Worm (Caenorhabditis elegans) whole organism, L1 larva: ENCODE results near the gene cyp-34A10.

ENCODE experiments used
- C04F5.9 ChIP-seq: sonication (generic microtip); optimal IDR thresholded peaks from 2 replicates; lab custom pipeline; 2016; ENCODE audit warnings: missing genetic modification characterization, missing compliant biosample characterization
- C16A3.4 ChIP-seq: fragments of 150-350 bp; optimal IDR thresholded peaks from 2 replicates; lab custom pipeline; 2014; ENCODE audit warnings: missing biosample characterization, missing genetic modification characterization
- C34B4.2 ChIP-seq: sonication (generic microtip); optimal IDR thresholded peaks from 2 replicates; lab custom pipeline; 2017; ENCODE audit warnings: mild to moderate bottlenecking, missing genetic modification characterization, missing compliant biosample characterization
- F16B12.6 ChIP-seq: fragments of 150-350 bp; optimal IDR thresholded peaks from 2 replicates; lab custom pipeline; 2014; ENCODE audit warnings: missing biosample characterization, missing genetic modification characterization
- Y116A8C.19 ChIP-seq: sonication (generic microtip); optimal IDR thresholded peaks from 2 replicates; lab custom pipeline; 2016; ENCODE audit warnings: missing compliant biosample characterization, missing genetic modification characterization, borderline replicate concordance
- aha-1 ChIP-seq: fragments of 150-350 bp; optimal IDR thresholded peaks from 2 replicates; lab custom pipeline; 2014; ENCODE audit warnings: missing biosample characterization, missing genetic modification characterization
- aly-2 ChIP-seq: fragments of 150-350 bp; optimal IDR thresholded peaks from 2 replicates; lab custom pipeline; 2014; ENCODE audit warnings: missing biosample characterization, missing genetic modification characterization
- ama-1 ChIP-seq: fragments of 150-350 bp; optimal IDR thresholded peaks from 2 replicates; lab custom pipeline; 2014
- blmp-1 ChIP-seq: fragments of 150-350 bp; optimal IDR thresholded peaks from 2 replicates; lab custom pipeline; 2014; ENCODE audit warnings: missing biosample characterization, missing genetic modification characterization
- ceh-88 ChIP-seq: fragments of 200-800 bp; sonication (Bioruptor generic); IDR thresholded peaks from 2 replicates; pipeline ENCODE4 v1.3.6; 2022; ENCODE audit warnings: missing genetic modification characterization, missing compliant biosample characterization
- efl-3 ChIP-seq: fragments of 200-800 bp; sonication (Bioruptor generic); optimal IDR thresholded peaks from 2 replicates; lab custom pipeline; 2018; ENCODE audit warnings: mild to moderate bottlenecking, missing genetic modification characterization, missing compliant biosample characterization
- elt-2 ChIP-seq: sonication (generic microtip); optimal IDR thresholded peaks from 2 replicates; lab custom pipeline; 2016; ENCODE audit warnings: missing genetic modification characterization, mild to moderate bottlenecking, inconsistent platforms, missing compliant biosample characterization, missing genetic modification reagents
- fkh-10 ChIP-seq: sonication (generic microtip); optimal IDR thresholded peaks from 2 replicates; lab custom pipeline; 2017; ENCODE audit warnings: missing biosample characterization, missing genetic modification reagents, missing genetic modification characterization
- fkh-4 ChIP-seq: sonication (generic microtip); optimal IDR thresholded peaks from 2 replicates; lab custom pipeline; 2016; ENCODE audit warnings: missing compliant biosample characterization, missing genetic modification characterization, borderline replicate concordance
- fkh-8 ChIP-seq: sonication (generic microtip); optimal IDR thresholded peaks from 2 replicates; lab custom pipeline; 2016; ENCODE audit warnings: mild to moderate bottlenecking, missing genetic modification characterization, missing compliant biosample characterization
- hlh-17 ChIP-seq: fragments of 200-800 bp; sonication (Bioruptor generic); optimal IDR thresholded peaks from 2 replicates; lab custom pipeline; 2018; ENCODE audit warnings: missing genetic modification characterization, mild to moderate bottlenecking, missing compliant biosample characterization, moderate library complexity, borderline replicate concordance
- irx-1 ChIP-seq: sonication (generic microtip); optimal IDR thresholded peaks from 2 replicates; lab custom pipeline; 2016; ENCODE audit warnings: missing genetic modification characterization, missing compliant biosample characterization
- isw-1 ChIP-seq: fragments of 200-800 bp; sonication (Bioruptor generic); IDR thresholded peaks from 2 replicates; pipeline ENCODE4 v1.3.6; 2022; ENCODE audit warnings: missing genetic modification characterization, missing compliant biosample characterization
- lin-14 ChIP-seq: fragments of 200-800 bp; sonication (Bioruptor generic); optimal IDR thresholded peaks from 2 replicates; lab custom pipeline; 2018; ENCODE audit warnings: mild to moderate bottlenecking, missing genetic modification characterization, moderate library complexity, missing compliant biosample characterization
- lin-15B ChIP-seq: fragments of 150-350 bp; sonication (generic microtip); optimal IDR thresholded peaks from 3 replicates; lab custom pipeline; 2014; ENCODE audit warnings: missing biosample characterization, missing genetic modification characterization
- lin-35 ChIP-seq, 2 experiments: fragments of 150-350 bp; optimal IDR thresholded peaks; 2 replicates each; lab custom pipeline; 2014; ENCODE audit warnings: missing biosample characterization in 2 of 2, missing genetic modification characterization in 2 of 2, missing genetic modification reagents in 2 of 2
- mab-9 ChIP-seq: fragments of 200-800 bp; sonication (Bioruptor generic); IDR thresholded peaks from 2 replicates; pipeline ENCODE4 v1.3.6; 2022; ENCODE audit warnings: missing genetic modification reagents, missing genetic modification characterization, missing compliant biosample characterization
- mef-2 ChIP-seq: fragments of 150-350 bp; optimal IDR thresholded peaks from 2 replicates; lab custom pipeline; 2014; ENCODE audit warnings: missing biosample characterization, missing genetic modification characterization
- mep-1 ChIP-seq: fragments of 150-350 bp; optimal IDR thresholded peaks from 2 replicates; lab custom pipeline; 2014; ENCODE audit warnings: missing biosample characterization, missing genetic modification characterization
- nhr-12 ChIP-seq: sonication (generic microtip); optimal IDR thresholded peaks from 2 replicates; lab custom pipeline; 2017; ENCODE audit warnings: missing biosample characterization, missing genetic modification characterization
- nhr-19 ChIP-seq: fragments of 200-800 bp; sonication (Bioruptor generic); conservative IDR thresholded peaks from 2 replicates; pipeline ENCODE4 v1.3.6; 2022; ENCODE audit warnings: missing genetic modification characterization, missing compliant biosample characterization
- nhr-20 ChIP-seq: sonication (generic microtip); optimal IDR thresholded peaks from 2 replicates; lab custom pipeline; 2016; ENCODE audit warnings: mild to moderate bottlenecking, missing genetic modification characterization, missing compliant biosample characterization
- nhr-237 ChIP-seq: fragments of 150-350 bp; optimal IDR thresholded peaks from 2 replicates; lab custom pipeline; 2014; ENCODE audit warnings: missing biosample characterization, missing genetic modification characterization
- nhr-28 ChIP-seq: fragments of 150-350 bp; optimal IDR thresholded peaks from 2 replicates; lab custom pipeline; 2014; ENCODE audit warnings: missing biosample characterization, missing genetic modification characterization
- nhr-76 ChIP-seq: sonication (generic microtip); optimal IDR thresholded peaks from 2 replicates; lab custom pipeline; 2017; ENCODE audit warnings: missing biosample characterization, missing genetic modification characterization
- nhr-84 ChIP-seq: sonication (generic microtip); optimal IDR thresholded peaks from 2 replicates; lab custom pipeline; 2017; ENCODE audit warnings: missing biosample characterization, missing genetic modification characterization
- nhr-85 ChIP-seq: sonication (generic microtip); peaks from one replicate; lab custom pipeline; 2016; ENCODE audit warnings: missing genetic modification characterization, inconsistent platforms, missing compliant biosample characterization
- pax-3 ChIP-seq: fragments of 200-800 bp; sonication (Bioruptor generic); optimal IDR thresholded peaks from 2 replicates; lab custom pipeline; 2018; ENCODE audit warnings: mild to moderate bottlenecking, missing genetic modification characterization, moderate library complexity, missing compliant biosample characterization
- rnt-1 ChIP-seq: sonication (generic microtip); optimal IDR thresholded peaks from 2 replicates; lab custom pipeline; 2016; ENCODE audit warnings: mild to moderate bottlenecking, missing genetic modification characterization, moderate library complexity, missing compliant biosample characterization
- tbx-2 ChIP-seq: sonication (generic microtip); optimal IDR thresholded peaks from 2 replicates; lab custom pipeline; 2016; ENCODE audit warnings: missing genetic modification characterization, missing compliant biosample characterization
- unc-62 ChIP-seq: fragments of 150-350 bp; optimal IDR thresholded peaks from 2 replicates; lab custom pipeline; 2014; ENCODE audit warnings: missing biosample characterization, missing genetic modification reagents, missing genetic modification characterization
- unc-86 ChIP-seq: sonication (generic microtip); optimal IDR thresholded peaks from 2 replicates; lab custom pipeline; 2016; ENCODE audit warnings: missing genetic modification characterization, missing compliant biosample characterization
- zip-4 ChIP-seq: fragments of 200-800 bp; sonication (Bioruptor generic); optimal IDR thresholded peaks from 2 replicates; lab custom pipeline; 2018; ENCODE audit warnings: mild to moderate bottlenecking, missing genetic modification characterization, moderate library complexity, missing compliant biosample characterization

cyp-34A10 gene

DNA sequence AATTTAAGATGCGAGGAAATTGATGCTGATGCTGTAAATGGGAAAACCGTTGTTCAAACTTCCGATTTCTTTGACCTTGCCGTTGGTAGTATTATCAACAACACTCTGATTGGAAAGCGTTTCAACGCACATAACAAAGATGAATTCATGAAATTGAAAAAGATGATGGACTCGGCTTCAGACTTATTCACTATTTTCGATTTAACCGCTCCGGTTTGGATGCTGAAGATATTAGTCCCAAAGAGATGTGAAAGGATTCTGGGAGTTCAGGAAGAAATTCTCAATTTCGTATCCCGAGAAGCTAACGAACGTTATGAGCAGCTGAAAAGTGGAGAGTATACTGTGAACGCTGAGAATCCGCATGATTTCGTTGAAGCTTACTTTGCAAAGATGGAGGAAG, 29.4 kb downstream of the cyp-34A10 start:
- no peak for TF ChIP-seq C04F5.9
- no peak for TF ChIP-seq pax-3 (tag; lab: Kevin White, UChicago)
- TF ChIP-seq isw-1 (GFP tag; lab: Robert Waterston, UW): no peak
- TF ChIP-seq lin-15B (tag; lab: Kevin White, UChicago): no peak
- no peak for TF ChIP-seq lin-35 (GFP tag; optimal IDR thresholded peaks at IDR 0.05; lab: Kevin White, UChicago)
- no peak for TF ChIP-seq C34B4.2
- TF ChIP-seq unc-62 (GFP tag; lab: Kevin White, UChicago): no peak
- no peak for TF ChIP-seq nhr-20 (tag; lab: Kevin White, UChicago)
- no peak for TF ChIP-seq Y116A8C.19 (tag; lab: Kevin White, UChicago)
- no peak for TF ChIP-seq fkh-8 (tag; lab: Kevin White, UChicago)
- no peak for TF ChIP-seq blmp-1 (tag; lab: Kevin White, UChicago)

ce11 chrV:3941860-3942259, 30.9 kb downstream of the cyp-34A10 start, which contains the start of gene cyp-35B2:
cyp-35B2 (plus strand) TSS chrV:3942160.
- TF ChIP-seq nhr-12 (no peak), ama-1 (no peak), efl-3 (GFP tag; lab: Kevin White, UChicago) (no peak), tbx-2 (no peak), mep-1 (tag; lab: Kevin White, UChicago) (no peak), zip-4 (GFP tag; lab: Kevin White, UChicago) (no peak), nhr-76 (tag; lab: Kevin White, UChicago) (no peak), unc-86 (tag; lab: Kevin White, UChicago) (no peak), fkh-4 (tag; lab: Kevin White, UChicago) (no peak), nhr-85 (no peak), blmp-1 (tag; lab: Kevin White, UChicago) (no peak), mab-9 (GFP tag; lab: Robert Waterston, UW) (no peak), nhr-28 (no peak)

DNA sequence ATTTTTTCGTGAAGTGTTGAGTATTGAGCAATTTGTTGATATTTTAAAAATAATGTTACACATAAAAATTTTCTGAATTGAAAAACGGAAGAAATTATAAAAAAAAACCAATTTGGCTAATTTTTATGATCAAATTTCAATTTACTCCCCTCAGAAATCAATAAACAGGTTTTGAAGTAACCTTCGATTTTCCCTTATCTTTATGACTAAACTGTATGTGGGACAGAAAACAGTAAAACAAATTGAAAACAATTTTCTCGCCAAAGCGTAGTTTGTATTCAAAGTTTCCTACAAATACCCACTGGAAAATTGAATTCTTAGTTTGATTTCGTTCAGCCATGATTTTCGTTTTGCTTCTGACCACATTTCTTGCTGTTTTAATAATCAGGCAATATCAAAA, 34.0 kb downstream of the cyp-34A10 start, which contains the start of gene cyp-35B1:
Gene cyp-35B1, plus strand, starts transcription at position 244 of the 400 bp plus-strand sequence.
- TF ChIP-seq nhr-19 (GFP tag; lab: Robert Waterston, UW) (no peak), lin-35 (GFP tag; optimal IDR thresholded peaks at IDR 0.05; lab: Kevin White, UChicago) (no peak), fkh-10 (no peak), Y116A8C.19 (tag; lab: Kevin White, UChicago) (no peak), nhr-84 (no peak), F16B12.6 (tag; lab: Kevin White, UChicago) (no peak), C16A3.4 (tag; lab: Kevin White, UChicago) (no peak), hlh-17 (GFP tag; lab: Kevin White, UChicago) (no peak), tbx-2 (no peak), ceh-88 (GFP tag; lab: Robert Waterston, UW) (no peak), rnt-1 (tag; lab: Kevin White, UChicago) (no peak), aly-2 (tag; lab: Kevin White, UChicago) (no peak), irx-1 (tag; lab: Kevin White, UChicago) (no peak), nhr-12 (no peak), mef-2 (no peak), aha-1 (tag; lab: Kevin White, UChicago) (no peak), lin-14 (GFP tag; lab: Kevin White, UChicago) (no peak), nhr-237 (no peak)

DNA sequence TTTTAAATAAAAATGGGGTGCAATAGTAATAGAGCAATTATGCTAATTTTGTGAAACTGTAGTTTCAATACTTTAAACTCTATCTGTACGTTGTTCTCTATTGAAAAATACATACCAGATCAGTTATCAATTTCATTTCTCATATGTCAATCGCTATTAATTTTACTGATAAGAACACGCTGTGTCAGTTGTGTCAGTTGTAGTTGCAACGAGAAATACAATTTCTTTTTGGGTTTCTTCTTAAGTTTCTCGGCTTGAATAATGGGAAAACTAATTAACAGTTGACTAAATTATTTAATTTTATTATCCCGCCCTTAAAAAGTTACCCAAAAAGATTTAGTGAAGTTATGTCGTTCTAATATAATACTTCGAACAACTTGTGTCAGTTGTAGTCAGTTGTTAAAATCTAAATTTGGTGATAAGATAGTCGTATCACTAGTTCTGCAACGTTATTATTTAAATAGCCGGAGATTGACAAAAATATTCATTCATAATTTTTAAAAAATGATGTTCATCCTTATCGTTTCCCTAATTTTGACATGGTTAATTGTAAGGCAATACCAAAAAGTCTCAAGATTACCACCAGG, 36.8 kb downstream of the cyp-34A10 start, which contains the start of gene cyp-35A5:
Gene cyp-35A5, plus strand, starts transcription at position 435 of the 587 bp plus-strand sequence.
- TF ChIP-seq fkh-4 (tag; lab: Kevin White, UChicago): no peak
- peak; percentile 85 for TF ChIP-seq elt-2
- TF ChIP-seq nhr-20 (tag; lab: Kevin White, UChicago): peak; percentile 2
